Fruit fly (Drosophila melanogaster) whole organism, prepupa: Measurements from ENCODE around the gene mahe.

Experiments used
- CG1621 ChIP-seq: fragments of 200-800 bp; sonication (Bioruptor generic); optimal IDR thresholded peaks from 3 replicates; lab custom pipeline; 2018; ENCODE audit warnings: missing biosample characterization, mild to moderate bottlenecking, missing genetic modification characterization
- CG32006 ChIP-seq: fragments of 200-800 bp; sonication (Bioruptor generic); optimal IDR thresholded peaks from 3 replicates; lab custom pipeline; 2017; ENCODE audit warnings: missing biosample characterization, mild to moderate bottlenecking, missing genetic modification characterization
- eg ChIP-seq: fragments of 200-800 bp; sonication (Bioruptor generic); IDR thresholded peaks from 3 replicates; pipeline ENCODE4 v1.3.6; 2022; ENCODE audit warnings: missing biosample characterization, missing genetic modification characterization

DNA sequence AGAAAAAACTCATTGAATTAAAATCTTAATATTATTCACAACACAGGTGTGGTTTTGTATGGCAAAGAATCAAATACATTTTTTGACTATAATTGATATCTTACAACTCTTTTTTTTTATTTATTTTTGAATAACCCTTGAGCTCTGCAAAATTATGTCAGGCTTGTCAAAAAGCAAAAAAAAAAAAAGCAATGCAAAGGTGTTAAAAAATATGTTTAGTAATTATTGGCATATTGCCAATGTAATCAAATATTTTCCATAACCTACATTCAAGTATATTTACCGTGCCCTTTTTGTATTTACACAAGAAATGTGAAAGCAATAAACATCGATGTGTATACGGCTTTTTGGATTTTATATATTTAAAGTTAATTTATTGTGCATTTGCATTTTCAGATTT is 57.1 kb downstream of the mahe start, which contains the start of gene Ir7c:
- TF ChIP-seq eg = no peak
- no peak for TF ChIP-seq CG1621
- no peak for TF ChIP-seq CG32006 (GFP tag; lab: Kevin White, UChicago)
